Fruit fly (Drosophila melanogaster) whole organism, prepupa: ENCODE data around the gene CG1463.

Source experiments
- Blimp-1 ChIP-seq: fragments of 200-800 bp; sonication (Bioruptor generic); optimal IDR thresholded peaks from 3 replicates; lab custom pipeline; 2017; ENCODE audit warnings: missing biosample characterization, missing genetic modification characterization, mild to moderate bottlenecking, moderate library complexity, missing genetic modification reagents
- CG10631 ChIP-seq: fragments of 200-800 bp; sonication (Bioruptor generic); optimal IDR thresholded peaks from 2 replicates; lab custom pipeline; 2016; ENCODE audit warnings: missing biosample characterization, missing genetic modification characterization
- CG11294 ChIP-seq: fragments of 200-800 bp; sonication (Bioruptor generic); IDR thresholded peaks from 2 replicates; pipeline ENCODE4 v1.3.6; 2022; ENCODE audit warnings: missing biosample characterization, missing genetic modification characterization
- CG11902 ChIP-seq: fragments of 200-800 bp; sonication (Bioruptor generic); optimal IDR thresholded peaks from 3 replicates; lab custom pipeline; 2016; ENCODE audit warnings: missing biosample characterization, missing genetic modification characterization
- CG15336 ChIP-seq: fragments of 200-800 bp; sonication (Bioruptor generic); IDR thresholded peaks from 2 replicates; pipeline ENCODE4 v1.3.6; 2022; ENCODE audit warnings: missing biosample characterization, missing genetic modification characterization
- CG1621 ChIP-seq: fragments of 200-800 bp; sonication (Bioruptor generic); optimal IDR thresholded peaks from 3 replicates; lab custom pipeline; 2018; ENCODE audit warnings: missing biosample characterization, mild to moderate bottlenecking, missing genetic modification characterization
- CG16779 ChIP-seq: fragments of 200-800 bp; sonication (Bioruptor generic); optimal IDR thresholded peaks from 3 replicates; lab custom pipeline; 2017; ENCODE audit warnings: missing biosample characterization, mild to moderate bottlenecking, missing genetic modification characterization
- CG3032 ChIP-seq: fragments of 200-800 bp; optimal IDR thresholded peaks from 2 replicates; lab custom pipeline; 2019; ENCODE audit warnings: missing biosample characterization, mild to moderate bottlenecking, missing genetic modification characterization, moderate library complexity
- CG32006 ChIP-seq: fragments of 200-800 bp; sonication (Bioruptor generic); optimal IDR thresholded peaks from 3 replicates; lab custom pipeline; 2017; ENCODE audit warnings: missing biosample characterization, mild to moderate bottlenecking, missing genetic modification characterization
- CG4318 ChIP-seq: fragments of 200-800 bp; sonication (Bioruptor generic); optimal IDR thresholded peaks from 3 replicates; lab custom pipeline; 2017; ENCODE audit warnings: missing biosample characterization, mild to moderate bottlenecking, missing genetic modification characterization
- CG6163 ChIP-seq: fragments of 200-800 bp; sonication (Bioruptor generic); IDR thresholded peaks from 3 replicates; pipeline ENCODE4 v1.3.6; 2022; ENCODE audit warnings: missing biosample characterization, missing genetic modification characterization
- CG6276 ChIP-seq: fragments of 200-800 bp; sonication (Bioruptor generic); optimal IDR thresholded peaks from 2 replicates; lab custom pipeline; 2017; ENCODE audit warnings: missing biosample characterization, mild to moderate bottlenecking, missing genetic modification characterization
- CG6792 ChIP-seq: fragments of 200-800 bp; sonication (Bioruptor generic); optimal IDR thresholded peaks from 3 replicates; lab custom pipeline; 2016; ENCODE audit warnings: missing biosample characterization, missing genetic modification characterization
- CG6808 ChIP-seq: fragments of 200-800 bp; sonication (Bioruptor generic); optimal IDR thresholded peaks from 3 replicates; lab custom pipeline; 2017; ENCODE audit warnings: missing biosample characterization, missing genetic modification characterization, mild to moderate bottlenecking, moderate library complexity, missing genetic modification reagents
- CG6854 ChIP-seq: fragments of 200-800 bp; sonication (Bioruptor generic); optimal IDR thresholded peaks from 2 replicates; lab custom pipeline; 2017; ENCODE audit warnings: missing biosample characterization, mild to moderate bottlenecking, missing genetic modification characterization
- CG8119 ChIP-seq: fragments of 200-800 bp; sonication (Bioruptor generic); IDR thresholded peaks from 3 replicates; pipeline ENCODE4 v1.3.6; 2022; ENCODE audit warnings: missing biosample characterization, missing genetic modification characterization
- CG8632 ChIP-seq: fragments of 200-800 bp; sonication (Bioruptor generic); optimal IDR thresholded peaks from 3 replicates; lab custom pipeline; 2016; ENCODE audit warnings: missing biosample characterization, missing genetic modification characterization
- CG9139 ChIP-seq: fragments of 200-800 bp; sonication (Bioruptor generic); optimal IDR thresholded peaks from 3 replicates; lab custom pipeline; 2017; ENCODE audit warnings: missing biosample characterization, mild to moderate bottlenecking, missing genetic modification characterization
- Eip75B ChIP-seq: fragments of 200-800 bp; sonication (Bioruptor generic); optimal IDR thresholded peaks from 3 replicates; lab custom pipeline; 2016; ENCODE audit warnings: missing biosample characterization, missing genetic modification characterization
- Eip93F ChIP-seq: fragments of 200-800 bp; sonication (Bioruptor generic); optimal IDR thresholded peaks from 2 replicates; lab custom pipeline; 2016; ENCODE audit warnings: missing biosample characterization, mild to moderate bottlenecking, missing genetic modification characterization
- Ets21C ChIP-seq: fragments of 200-800 bp; sonication (Bioruptor generic); optimal IDR thresholded peaks from 3 replicates; lab custom pipeline; 2016; ENCODE audit warnings: missing biosample characterization, missing genetic modification characterization
- Ets96B ChIP-seq: fragments of 200-800 bp; optimal IDR thresholded peaks from 2 replicates; lab custom pipeline; 2019; ENCODE audit warnings: missing biosample characterization, mild to moderate bottlenecking, missing genetic modification characterization, moderate library complexity
- Hr38 ChIP-seq: sonication (Bioruptor generic); optimal IDR thresholded peaks from 2 replicates; lab custom pipeline; 2016; ENCODE audit warnings: missing biosample characterization, missing genetic modification characterization
- Hr39 ChIP-seq: fragments of 200-800 bp; sonication (Bioruptor generic); optimal IDR thresholded peaks from 2 replicates; lab custom pipeline; 2016; ENCODE audit warnings: missing biosample characterization, missing genetic modification characterization
- Hr4 ChIP-seq: fragments of 200-800 bp; sonication (Bioruptor generic); optimal IDR thresholded peaks from 3 replicates; lab custom pipeline; 2016; ENCODE audit warnings: missing biosample characterization, missing genetic modification characterization
- Lpt ChIP-seq: fragments of 200-800 bp; sonication (Bioruptor generic); optimal IDR thresholded peaks from 3 replicates; lab custom pipeline; 2016; ENCODE audit warnings: missing biosample characterization, missing genetic modification characterization
- Met ChIP-seq: fragments of 200-800 bp; sonication (Bioruptor generic); optimal IDR thresholded peaks from 3 replicates; lab custom pipeline; 2016; ENCODE audit warnings: missing biosample characterization, missing genetic modification characterization
- OdsH ChIP-seq: fragments of 200-800 bp; sonication (Bioruptor generic); optimal IDR thresholded peaks from 3 replicates; lab custom pipeline; 2016; ENCODE audit warnings: missing biosample characterization, missing genetic modification characterization
- Sox102F ChIP-seq: fragments of 200-800 bp; sonication (Bioruptor generic); optimal IDR thresholded peaks from 2 replicates; lab custom pipeline; 2016; ENCODE audit warnings: missing biosample characterization, mild to moderate bottlenecking, missing genetic modification characterization
- Sox14 ChIP-seq: fragments of 200-800 bp; sonication (Bioruptor generic); optimal IDR thresholded peaks from 3 replicates; lab custom pipeline; 2016; ENCODE audit warnings: missing biosample characterization, missing genetic modification characterization
- Sox15 ChIP-seq: fragments of 200-800 bp; sonication (Bioruptor generic); optimal IDR thresholded peaks from 3 replicates; lab custom pipeline; 2016; ENCODE audit warnings: missing biosample characterization, missing genetic modification characterization
- achi ChIP-seq: fragments of 200-800 bp; sonication (Bioruptor generic); optimal IDR thresholded peaks from 3 replicates; lab custom pipeline; 2016; ENCODE audit warnings: missing biosample characterization, missing genetic modification characterization
- acj6 ChIP-seq: fragments of 200-800 bp; sonication (Bioruptor generic); optimal IDR thresholded peaks from 3 replicates; lab custom pipeline; 2016; ENCODE audit warnings: missing biosample characterization, missing genetic modification characterization
- dsx ChIP-seq: fragments of 200-800 bp; optimal IDR thresholded peaks from 3 replicates; lab custom pipeline; 2019; ENCODE audit warnings: missing biosample characterization, mild to moderate bottlenecking, missing genetic modification characterization, moderate library complexity; ENCODE audit not compliant: poor library complexity, severe bottlenecking
- eg ChIP-seq: fragments of 200-800 bp; sonication (Bioruptor generic); IDR thresholded peaks from 3 replicates; pipeline ENCODE4 v1.3.6; 2022; ENCODE audit warnings: missing biosample characterization, missing genetic modification characterization
- esn ChIP-seq: fragments of 200-800 bp; sonication (Bioruptor generic); optimal IDR thresholded peaks from 2 replicates; lab custom pipeline; 2016; ENCODE audit warnings: missing biosample characterization, mild to moderate bottlenecking, missing genetic modification characterization, moderate library complexity
- fd59A ChIP-seq: fragments of 200-800 bp; sonication (Bioruptor generic); optimal IDR thresholded peaks from 2 replicates; lab custom pipeline; 2017; ENCODE audit warnings: missing biosample characterization, mild to moderate bottlenecking, missing genetic modification characterization, missing genetic modification reagents
- fd85E ChIP-seq: fragments of 200-800 bp; sonication (Bioruptor generic); optimal IDR thresholded peaks from 3 replicates; lab custom pipeline; 2016; ENCODE audit warnings: missing biosample characterization, missing genetic modification characterization
- fkh ChIP-seq: fragments of 200-800 bp; sonication (Bioruptor generic); optimal IDR thresholded peaks from 3 replicates; lab custom pipeline; 2017; ENCODE audit warnings: missing biosample characterization, mild to moderate bottlenecking, missing genetic modification characterization, moderate library complexity
- lz ChIP-seq: fragments of 200-800 bp; sonication (Bioruptor generic); optimal IDR thresholded peaks from 3 replicates; lab custom pipeline; 2016; ENCODE audit warnings: missing biosample characterization, missing genetic modification characterization
- net ChIP-seq: fragments of 200-800 bp; sonication (Bioruptor generic); optimal IDR thresholded peaks from 3 replicates; lab custom pipeline; 2016; ENCODE audit warnings: missing biosample characterization, missing genetic modification characterization
- pdm3 ChIP-seq: fragments of 200-800 bp; sonication (Bioruptor generic); optimal IDR thresholded peaks from 3 replicates; lab custom pipeline; 2016; ENCODE audit warnings: missing biosample characterization, missing genetic modification characterization
- spab ChIP-seq: fragments of 200-800 bp; sonication (Bioruptor generic); optimal IDR thresholded peaks from 2 replicates; lab custom pipeline; 2017; ENCODE audit warnings: missing biosample characterization, mild to moderate bottlenecking, missing genetic modification characterization, missing genetic modification reagents
- ss ChIP-seq, 2 experiments: fragments of 200-800 bp; sonication (Bioruptor generic); optimal IDR thresholded peaks; 2 replicates in 1 of 2; 3 replicates in 1 of 2; lab custom pipeline; 2017 to 2018; ENCODE audit warnings: mild to moderate bottlenecking in 2 of 2, missing biosample characterization in 2 of 2, missing genetic modification characterization in 2 of 2, moderate library complexity in 1 of 2
- svp ChIP-seq: fragments of 200-800 bp; sonication (Bioruptor generic); peaks from one replicate; lab custom pipeline; 2016; ENCODE audit warnings: missing biosample characterization, missing genetic modification characterization
- topi ChIP-seq: fragments of 200-800 bp; sonication (Bioruptor generic); optimal IDR thresholded peaks from 3 replicates; lab custom pipeline; 2016; ENCODE audit warnings: missing biosample characterization, missing genetic modification characterization
- vri ChIP-seq: fragments of 200-800 bp; sonication (Bioruptor generic); optimal IDR thresholded peaks from 3 replicates; lab custom pipeline; 2016; ENCODE audit warnings: missing biosample characterization, mild to moderate bottlenecking, missing genetic modification characterization

The CG1463 gene

dm6 chrX:12579506-12579999, 31.9 kb downstream of the CG1463 start (continued):
- TF ChIP-seq spab (GFP tag; lab: Kevin White, UChicago) (peak; percentile 95), CG8632 (peak; percentile 98), Blimp-1 (peak; percentile 93), Lpt (peak; percentile 98), Sox102F (GFP tag; lab: Kevin White, UChicago) (peak; percentile 99), CG3032 (tag; lab: Kevin White, UChicago) (peak; percentile 98), CG32006 (peak; percentile 99), fkh (peak; percentile 92), CG16779 (tag; lab: Kevin White, UChicago) (peak; percentile 94), Eip75B (GFP tag; lab: Kevin White, UChicago) (peak; percentile 98), CG9139 (GFP tag; lab: Kevin White, UChicago) (peak; percentile 92), net (GFP tag; lab: Kevin White, UChicago) (peak; percentile 98), CG11294 (GFP tag; lab: Robert Waterston, UW) (peak; percentile 95), CG6163 (GFP tag; lab: Robert Waterston, UW) (peak; percentile 93), CG15336 (GFP tag; lab: Robert Waterston, UW) (peak; percentile 98), lz (GFP tag; lab: Kevin White, UChicago) (peak; percentile 99), acj6 (peak; percentile 98), CG6808 (GFP tag; lab: Kevin White, UChicago) (peak; percentile 97), CG10631 (GFP tag; lab: Kevin White, UChicago) (peak; percentile 98), svp (GFP tag; lab: Kevin White, UChicago) (peak; percentile 99), CG6276 (GFP tag; lab: Kevin White, UChicago) (peak; percentile 98), esn (GFP tag; lab: Kevin White, UChicago) (peak; percentile 99), Sox15 (peak; percentile 98), Sox14 (peak; percentile 99), CG11902 (GFP tag; lab: Kevin White, UChicago) (peak; percentile 97), fd59A (GFP tag; lab: Kevin White, UChicago) (peak; percentile 97), dsx (GFP tag; lab: Kevin White, UChicago) (peak; percentile 92), Hr39 (GFP tag; lab: Kevin White, UChicago) (peak; percentile 99), CG1621 (tag; lab: Kevin White, UChicago) (peak; percentile 95), Hr4 (peak; percentile 98), ss (GFP tag; optimal IDR thresholded peaks at IDR 0.05; lab: Kevin White, UChicago) (peak; percentile 73 to 96), Hr38 (GFP tag; lab: Kevin White, UChicago) (peak; percentile 51), pdm3 (peak; percentile 99)

dm6 chrX:12578701-12579372, 32.6 kb downstream of the CG1463 start:
- TF ChIP-seq Hr4 (peak; percentile 68), fd59A (GFP tag; lab: Kevin White, UChicago) (peak; percentile 13), CG6792 (GFP tag; lab: Kevin White, UChicago) (peak; percentile 5), CG6808 (GFP tag; lab: Kevin White, UChicago) (no peak), CG32006 (peak; percentile 73), spab (GFP tag; lab: Kevin White, UChicago) (no peak), CG3032 (tag; lab: Kevin White, UChicago) (peak; percentile 25), CG6854 (GFP tag; lab: Kevin White, UChicago) (no peak), CG4318 (GFP tag; lab: Kevin White, UChicago) (peak; percentile 47), Eip93F (no peak), Ets96B (tag; lab: Kevin White, UChicago) (peak; percentile 31), achi (GFP tag; lab: Kevin White, UChicago) (peak; percentile 60), OdsH (peak; percentile 45), CG11294 (GFP tag; lab: Robert Waterston, UW) (no peak), pdm3 (peak; percentile 62), CG11902 (GFP tag; lab: Kevin White, UChicago) (no peak), vri (GFP tag; lab: Kevin White, UChicago) (peak; percentile 3), Ets21C (no peak), acj6 (peak; percentile 34), Blimp-1 (no peak), CG8119 (peak; percentile 68), eg (GFP tag; lab: Robert Waterston, UW) (peak; percentile 63), Met (GFP tag; lab: Kevin White, UChicago) (peak; percentile 73), CG6163 (GFP tag; lab: Robert Waterston, UW) (peak; percentile 72; the same call in 2 of the 3 replicates), CG16779 (tag; lab: Kevin White, UChicago) (no peak), ss (GFP tag; optimal IDR thresholded peaks at IDR 0.05; lab: Kevin White, UChicago) (peak in 1 of 2 experiments; percentile 96), fd85E (GFP tag; lab: Kevin White, UChicago) (no peak), topi (GFP tag; lab: Kevin White, UChicago) (peak; percentile 65)
